Fruit fly (Drosophila melanogaster) Kc167 (cell line): ENCODE data around the gene CG33285.

ENCODE experiments used
- Sin3A ChIP-seq: fragments of >200 bp; optimal IDR thresholded peaks from 2 replicates; lab custom pipeline; 2018; ENCODE audit warnings: missing external identifiers
- h ChIP-seq: fragments of >200 bp; optimal IDR thresholded peaks from 3 replicates; lab custom pipeline; 2018; ENCODE audit warnings: missing external identifiers
- insv ChIP-seq: fragments of >200 bp; optimal IDR thresholded peaks from 3 replicates; lab custom pipeline; 2018; ENCODE audit warnings: missing external identifiers

DNA sequence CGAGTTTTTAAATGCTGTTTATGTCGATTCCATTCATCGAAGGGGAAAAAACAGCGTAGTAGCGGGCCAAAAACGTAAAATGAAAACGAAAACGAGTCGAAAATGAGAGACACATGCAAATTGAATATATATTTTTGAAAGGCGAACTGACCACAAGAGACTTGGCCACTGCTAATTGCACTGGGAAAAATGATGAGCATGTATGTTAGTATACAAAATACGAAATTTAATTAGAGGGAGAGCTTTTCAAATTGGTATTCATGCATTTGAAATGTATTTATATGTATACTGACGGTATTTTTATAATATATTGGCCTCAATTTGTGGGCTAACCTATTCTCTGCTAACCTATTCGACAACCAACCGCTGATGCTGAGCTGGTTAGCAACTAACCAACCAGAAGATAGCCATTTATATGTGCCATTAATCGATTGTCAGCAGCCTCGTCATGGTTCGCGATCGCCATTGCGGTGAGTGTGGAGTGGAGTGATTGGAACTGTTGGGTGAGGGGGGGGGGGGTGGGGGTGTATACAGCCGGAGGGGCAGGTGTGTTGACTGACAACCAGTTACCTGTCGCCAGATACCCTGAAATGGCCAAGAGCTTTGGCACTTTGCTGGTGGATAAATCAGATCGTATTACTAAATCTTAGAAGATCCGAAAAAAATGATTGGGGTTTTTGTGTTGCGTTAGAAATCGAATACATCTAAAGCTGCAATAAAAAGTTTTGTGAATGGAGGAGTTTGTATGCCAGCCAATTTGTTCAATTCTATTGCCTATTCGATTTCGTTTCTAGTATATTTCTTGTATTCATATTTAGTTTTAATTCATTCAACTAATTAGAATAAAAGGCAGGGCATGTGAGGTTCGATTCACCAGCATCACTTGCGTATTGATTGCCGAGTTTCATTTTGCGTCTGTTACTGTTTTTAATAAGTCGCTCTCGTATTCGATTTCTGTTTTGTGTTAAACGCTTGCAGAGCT is 46.5 kb downstream of the CG33285 start:
- TF ChIP-seq insv (no peak), h (lab: Kevin White, UChicago) (no peak), Sin3A (lab: Kevin White, UChicago) (no peak)
